Fruit fly (Drosophila melanogaster): ENCODE measurements around the gene CG34367.

The CG34367 gene

dm6 chr2L:10303786-10304185 lies 49.9 kb downstream of the CG34367 start, which contains the start of gene nmd (continued):
- no peak for TF ChIP-seq CG10209 (GFP tag; optimal IDR thresholded peaks at IDR 0.05)
- TF ChIP-seq Ptx1 (GFP tag; IDR thresholded peaks at IDR 0.05) = 0 out of 2 replicates have a peak, but pooled peaks have one; percentile 13
- TF ChIP-seq tll (GFP tag; optimal IDR thresholded peaks at IDR 0.05) = no peak
- TF ChIP-seq Sry-β (GFP tag; optimal IDR thresholded peaks at IDR 0.05) = no peak
- no peak for TF ChIP-seq Dbx (GFP tag; IDR thresholded peaks at IDR 0.05)
- TF ChIP-seq Mad (GFP tag; optimal IDR thresholded peaks at IDR 0.05) = no peak
- no peak for TF ChIP-seq ttk (GFP tag; IDR thresholded peaks at IDR 0.05)
- no peak for TF ChIP-seq croc (GFP tag; conservative IDR thresholded peaks at IDR 0.05)
- TF ChIP-seq CG6791 (GFP tag; IDR thresholded peaks at IDR 0.05; ENCODE audit: partially characterized antibody) = 0 out of 3 replicates have a peak, but pooled peaks have one; percentile 22
- no peak for TF ChIP-seq Asciz (GFP tag; optimal IDR thresholded peaks at IDR 0.05)
- TF ChIP-seq Bdp1 (GFP tag; optimal IDR thresholded peaks at IDR 0.05) = no peak
- peak; percentile 34 for TF ChIP-seq HmgD (GFP tag; optimal IDR thresholded peaks at IDR 0.05)
- TF ChIP-seq vvl (GFP tag; IDR thresholded peaks at IDR 0.05) = no peak
- TF ChIP-seq sens (GFP tag) = no peak
- no peak for TF ChIP-seq CG11398 (GFP tag; optimal IDR thresholded peaks at IDR 0.05)
- no peak for TF ChIP-seq CG5180 (GFP tag; optimal IDR thresholded peaks at IDR 0.05)
- TF ChIP-seq lov (optimal IDR thresholded peaks at IDR 0.05) = no peak
- no peak for TF ChIP-seq lov (GFP tag; IDR thresholded peaks at IDR 0.05)
- TF ChIP-seq pan (optimal IDR thresholded peaks at IDR 0.05) = no peak
- no peak for TF ChIP-seq pan (GFP tag; optimal IDR thresholded peaks at IDR 0.05 in 1 of 2, IDR thresholded peaks at IDR 0.05 in 1 of 2)
- no peak for TF ChIP-seq shn (GFP tag; optimal IDR thresholded peaks at IDR 0.05)
- TF ChIP-seq CG8281 (tag; optimal IDR thresholded peaks at IDR 0.05) = no peak
- TF ChIP-seq GATAe (GFP tag; conservative IDR thresholded peaks at IDR 0.05) = no peak
- TF ChIP-seq Ada2b (GFP tag; IDR thresholded peaks at IDR 0.05) = no peak
- peak; percentile 2 for TF ChIP-seq CG7839 (tag; optimal IDR thresholded peaks at IDR 0.05)
- TF ChIP-seq emc (GFP tag; optimal IDR thresholded peaks at IDR 0.05) = no peak
- TF ChIP-seq dimm (GFP tag; IDR thresholded peaks at IDR 0.05) = no peak
- TF ChIP-seq dmrt99B (tag; optimal IDR thresholded peaks at IDR 0.05) = no peak
- no peak for TF ChIP-seq Rx (GFP tag; IDR thresholded peaks at IDR 0.05)
- no peak for TF ChIP-seq zfh2 (GFP tag; optimal IDR thresholded peaks at IDR 0.05)
- peak; percentile 59 for TF ChIP-seq Dref (GFP tag; IDR thresholded peaks at IDR 0.05)
- TF ChIP-seq ac (GFP tag; optimal IDR thresholded peaks at IDR 0.05) = no peak
- peak in 1 of 2 experiments; percentile 12 for TF ChIP-seq dpn (GFP tag; optimal IDR thresholded peaks at IDR 0.05)
- no peak for TF ChIP-seq gce (GFP tag; IDR thresholded peaks at IDR 0.05)
- TF ChIP-seq ranshi (GFP tag; IDR thresholded peaks at IDR 0.05) = no peak
- no peak for TF ChIP-seq zen2 (GFP tag; IDR thresholded peaks at IDR 0.05; ENCODE audit: partially characterized antibody)

dm6 chr2L:10301918-10302317 lies 51.8 kb downstream of the CG34367 start, which contains the start of gene CG13138:
CG13138 (minus strand) TSS chr2L:10302018.
- no peak for TF ChIP-seq CTCF (GFP tag; optimal IDR thresholded peaks at IDR 0.05)
- no peak for TF ChIP-seq peb (GFP tag; IDR thresholded peaks at IDR 0.05)
- peak; percentile 8 for TF ChIP-seq D19A (tag; optimal IDR thresholded peaks at IDR 0.05)

- TF ChIP-seq Xbp1 (GFP tag; optimal IDR thresholded peaks at IDR 0.05) (peak; percentile 77), CG9797 (GFP tag; optimal IDR thresholded peaks at IDR 0.05) (no peak), Adf1 (GFP tag; IDR thresholded peaks at IDR 0.05) (peak; percentile 40; the same call in 1 of the 2 replicates), zfh2 (GFP tag; optimal IDR thresholded peaks at IDR 0.05) (no peak), dan (GFP tag; IDR thresholded peaks at IDR 0.05) (no peak), CG6654 (GFP tag; optimal IDR thresholded peaks at IDR 0.05) (no peak), Bdp1 (GFP tag; optimal IDR thresholded peaks at IDR 0.05) (no peak), pfk (GFP tag; optimal IDR thresholded peaks at IDR 0.05) (no peak), Max (GFP tag; optimal IDR thresholded peaks at IDR 0.05) (peak; percentile 29), danr (GFP tag; IDR thresholded peaks at IDR 0.05) (no peak), CG2116 (GFP tag; optimal IDR thresholded peaks at IDR 0.05) (peak; percentile 67), CoRest (tag; optimal IDR thresholded peaks at IDR 0.05) (peak; percentile 74), CG4820 (GFP tag; optimal IDR thresholded peaks at IDR 0.05) (peak; percentile 60), Hmr (GFP tag; optimal IDR thresholded peaks at IDR 0.05) (no peak), bab2 (GFP tag; optimal IDR thresholded peaks at IDR 0.05) (peak; percentile 17), Ravus (GFP tag; IDR thresholded peaks at IDR 0.05) (no peak; the same call in 1 of the 2 replicates)
These were observed 53.9 kb downstream of the CG34367 start, which contains the start of gene CYLD for dm6 chr2L:10299810-10300147. CYLD (minus strand) TSS chr2L:10299847.

Measured in whole organism, embryonic.